Fruit fly (Drosophila melanogaster): ENCODE results near the gene CIA30.

DNA sequence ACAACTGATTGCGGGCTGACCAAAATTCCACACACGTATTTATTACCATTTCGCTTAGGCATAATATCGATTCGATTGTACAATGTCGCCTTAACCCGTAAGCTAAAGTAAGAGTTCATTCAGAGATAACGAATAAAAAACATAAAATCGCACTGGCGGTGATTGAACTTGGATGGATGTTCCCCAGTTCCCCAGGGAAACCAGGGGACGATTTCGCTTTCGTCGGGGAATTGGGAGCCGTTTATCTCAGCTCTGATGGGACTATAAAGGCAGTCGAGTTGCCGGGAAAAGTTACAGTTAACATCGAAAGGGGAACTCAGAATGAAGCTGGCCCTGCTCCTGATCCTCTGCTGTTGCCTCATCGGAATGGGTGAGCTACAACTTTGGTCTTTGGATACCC is 14.5 kb upstream of the CIA30 start, which contains the start of gene CG34296:
- TF ChIP-seq GATAd (GFP tag; optimal IDR thresholded peaks at IDR 0.05) (no peak), OdsH (GFP tag; optimal IDR thresholded peaks at IDR 0.05) (no peak), Hnf4 (GFP tag; optimal IDR thresholded peaks at IDR 0.05) (no peak), h (GFP tag; optimal IDR thresholded peaks at IDR 0.05) (no peak), Mio (GFP tag; optimal IDR thresholded peaks at IDR 0.05) (no peak), br (GFP tag; optimal IDR thresholded peaks at IDR 0.05) (no peak), ey (GFP tag; optimal IDR thresholded peaks at IDR 0.05) (no peak), tai (GFP tag; optimal IDR thresholded peaks at IDR 0.05) (no peak), Dfd (GFP tag; optimal IDR thresholded peaks at IDR 0.05) (no peak), Hr78 (GFP tag; optimal IDR thresholded peaks at IDR 0.05) (no peak)

Measured in whole organism, wandering third instar larva.